Fruit fly (Drosophila melanogaster): ENCODE results near the gene Taf12L.

dm6 chr2L:4726021-4726420, 24.7 kb upstream of the Taf12L start:
- TF ChIP-seq CG14711 (tag; optimal IDR thresholded peaks at IDR 0.05), result no peak
- no peak for TF ChIP-seq Mnt (GFP tag; optimal IDR thresholded peaks at IDR 0.05)
- no peak for TF ChIP-seq CG5204 (GFP tag; optimal IDR thresholded peaks at IDR 0.05)
- TF ChIP-seq kay (GFP tag; ENCODE audit: borderline replicate concordance), result no peak
- no peak for TF ChIP-seq toe (GFP tag; optimal IDR thresholded peaks at IDR 0.05)
- no peak for TF ChIP-seq pad (GFP tag; optimal IDR thresholded peaks at IDR 0.05)
- no peak for TF ChIP-seq tj (GFP tag; optimal IDR thresholded peaks at IDR 0.05)
- TF ChIP-seq cnc (optimal IDR thresholded peaks at IDR 0.05), result no peak
- no peak for TF ChIP-seq CG7101 (tag; optimal IDR thresholded peaks at IDR 0.05)
- TF ChIP-seq CG33017 (tag; optimal IDR thresholded peaks at IDR 0.05), result no peak
- no peak for TF ChIP-seq cic (GFP tag; optimal IDR thresholded peaks at IDR 0.05)

All from whole organism, adult.